Fruit fly (Drosophila melanogaster) whole organism, embryonic: ENCODE results near the gene mldr.

ENCODE experiments used
- Atf3 ChIP-seq: fragments of 200-800 bp; sonication (Bioruptor generic); optimal IDR thresholded peaks from 3 replicates; lab custom pipeline; 2016; ENCODE audit warnings: missing biosample characterization, missing genetic modification characterization
- BtbVII ChIP-seq: fragments of 200-800 bp; sonication (Bioruptor generic); optimal IDR thresholded peaks from 3 replicates; lab custom pipeline; 2017; ENCODE audit warnings: missing biosample characterization, mild to moderate bottlenecking, missing genetic modification characterization
- CG11093 ChIP-seq: fragments of 200-800 bp; sonication (Bioruptor generic); IDR thresholded peaks from 3 replicates; pipeline ENCODE4 v1.3.6; 2022; ENCODE audit warnings: missing biosample characterization, missing genetic modification characterization
- CG11456 ChIP-seq: fragments of 200-800 bp; sonication (Bioruptor generic); IDR thresholded peaks from 3 replicates; pipeline ENCODE4 v1.3.6; 2022; ENCODE audit warnings: missing biosample characterization, missing genetic modification characterization
- CG15479 ChIP-seq: fragments of 200-800 bp; sonication (Bioruptor generic); optimal IDR thresholded peaks from 3 replicates; lab custom pipeline; 2019; ENCODE audit warnings: missing biosample characterization, mild to moderate bottlenecking, missing genetic modification characterization, moderate library complexity
- CG17385 ChIP-seq: fragments of 200-800 bp; sonication (Bioruptor generic); optimal IDR thresholded peaks from 3 replicates; lab custom pipeline; 2018; ENCODE audit warnings: missing biosample characterization, mild to moderate bottlenecking, missing genetic modification characterization
- CG2202 ChIP-seq: fragments of 200-800 bp; sonication (Bioruptor generic); optimal IDR thresholded peaks from 2 replicates; lab custom pipeline; 2018; ENCODE audit warnings: missing biosample characterization, mild to moderate bottlenecking, missing genetic modification characterization
- CG32532 ChIP-seq: fragments of 200-800 bp; sonication (Bioruptor generic); IDR thresholded peaks from 2 replicates; pipeline ENCODE4 v1.3.6; 2022; ENCODE audit warnings: missing biosample characterization, missing genetic modification characterization
- CG32767 ChIP-seq: fragments of 200-800 bp; sonication (Bioruptor generic); IDR thresholded peaks from 2 replicates; pipeline ENCODE4 v1.3.6; 2022; ENCODE audit warnings: missing biosample characterization, missing genetic modification characterization
- CG34224 ChIP-seq: fragments of 200-800 bp; sonication (Bioruptor generic); IDR thresholded peaks from 3 replicates; pipeline ENCODE4 v1.3.6; 2022; ENCODE audit warnings: missing biosample characterization, missing genetic modification characterization; ENCODE audit not compliant: partially characterized antibody
- CG34422 ChIP-seq: fragments of 200-800 bp; sonication (Bioruptor generic); IDR thresholded peaks from 3 replicates; pipeline ENCODE4 v1.3.6; 2022; ENCODE audit warnings: missing biosample characterization, missing genetic modification characterization
- CG4360 ChIP-seq: fragments of 200-800 bp; sonication (Bioruptor generic); IDR thresholded peaks from 2 replicates; pipeline ENCODE4 v1.3.6; 2022; ENCODE audit warnings: missing biosample characterization, missing genetic modification characterization
- CG43689 ChIP-seq: fragments of 200-800 bp; sonication (Bioruptor generic); IDR thresholded peaks from 2 replicates; pipeline ENCODE4 v1.3.6; 2022; ENCODE audit warnings: missing biosample characterization, missing genetic modification characterization
- CG6689 ChIP-seq: fragments of 200-800 bp; sonication (Bioruptor generic); IDR thresholded peaks from 2 replicates; pipeline ENCODE4 v1.3.6; 2022; ENCODE audit warnings: missing biosample characterization, missing genetic modification characterization
- CG6791 ChIP-seq: fragments of 200-800 bp; sonication (Bioruptor generic); IDR thresholded peaks from 3 replicates; pipeline ENCODE4 v1.3.6; 2022; ENCODE audit warnings: missing biosample characterization, missing genetic modification characterization; ENCODE audit not compliant: partially characterized antibody
- CG7786 ChIP-seq: fragments of 200-800 bp; sonication (Bioruptor generic); optimal IDR thresholded peaks from 2 replicates; lab custom pipeline; 2016; ENCODE audit warnings: missing biosample characterization, missing genetic modification characterization
- CG7987 ChIP-seq: fragments of 200-800 bp; sonication (Bioruptor generic); optimal IDR thresholded peaks from 2 replicates; lab custom pipeline; 2018; ENCODE audit warnings: missing biosample characterization, mild to moderate bottlenecking, missing genetic modification characterization, moderate library complexity
- CG9797 ChIP-seq: fragments of 200-800 bp; sonication (Bioruptor generic); optimal IDR thresholded peaks from 3 replicates; lab custom pipeline; 2018; ENCODE audit warnings: missing biosample characterization, mild to moderate bottlenecking, missing genetic modification characterization
- CG9817 ChIP-seq: fragments of 200-800 bp; sonication (Bioruptor generic); optimal IDR thresholded peaks from 2 replicates; lab custom pipeline; 2018; ENCODE audit warnings: missing biosample characterization, mild to moderate bottlenecking, missing genetic modification characterization, moderate library complexity
- Drgx ChIP-seq: fragments of 200-800 bp; sonication (Bioruptor generic); IDR thresholded peaks from 2 replicates; pipeline ENCODE4 v1.3.6; 2022; ENCODE audit warnings: missing biosample characterization, missing genetic modification characterization
- Fer1 ChIP-seq: fragments of 200-800 bp; sonication (Bioruptor generic); optimal IDR thresholded peaks from 2 replicates; lab custom pipeline; 2017; ENCODE audit warnings: missing biosample characterization, mild to moderate bottlenecking, missing genetic modification characterization
- HLH3B ChIP-seq: fragments of 200-800 bp; sonication (Bioruptor generic); IDR thresholded peaks from 2 replicates; pipeline ENCODE4 v1.3.6; 2022; ENCODE audit warnings: missing biosample characterization, missing genetic modification characterization
- Kr ChIP-seq: fragments of 200-800 bp; sonication (Bioruptor generic); optimal IDR thresholded peaks from 2 replicates; lab custom pipeline; 2017; ENCODE audit warnings: missing biosample characterization, mild to moderate bottlenecking, missing genetic modification characterization
- MBD-R2 ChIP-seq: fragments of 200-800 bp; sonication (Bioruptor generic); IDR thresholded peaks from 2 replicates; pipeline ENCODE4 v1.3.6; 2022; ENCODE audit warnings: missing biosample characterization, missing genetic modification characterization
- MESR4 ChIP-seq: fragments of 200-800 bp; sonication (Bioruptor generic); optimal IDR thresholded peaks from 2 replicates; lab custom pipeline; 2018; ENCODE audit warnings: missing biosample characterization, mild to moderate bottlenecking, missing genetic modification characterization, moderate library complexity
- MTF-1 ChIP-seq: fragments of 200-800 bp; sonication (Bioruptor generic); optimal IDR thresholded peaks from 2 replicates; lab custom pipeline; 2018; ENCODE audit warnings: missing biosample characterization, mild to moderate bottlenecking, missing genetic modification characterization, borderline replicate concordance
- Med ChIP-seq: fragments of 200-800 bp; sonication (Bioruptor generic); peaks from one replicate; lab custom pipeline; 2016; ENCODE audit warnings: missing biosample characterization, missing genetic modification characterization, mild to moderate bottlenecking, inconsistent platforms, moderate library complexity
- Vsx1 ChIP-seq: fragments of 200-800 bp; sonication (Bioruptor generic); optimal IDR thresholded peaks from 2 replicates; lab custom pipeline; 2017; ENCODE audit warnings: missing biosample characterization, mild to moderate bottlenecking, missing genetic modification characterization, missing genetic modification reagents
- YL-1 ChIP-seq: fragments of 200-800 bp; sonication (Bioruptor generic); optimal IDR thresholded peaks from 3 replicates; lab custom pipeline; 2017; ENCODE audit warnings: missing biosample characterization, mild to moderate bottlenecking, missing genetic modification characterization
- abd-A ChIP-seq: fragments of 200-800 bp; sonication (Bioruptor generic); optimal IDR thresholded peaks from 3 replicates; lab custom pipeline; 2019; ENCODE audit warnings: missing biosample characterization, mild to moderate bottlenecking, missing genetic modification characterization, moderate library complexity
- bbx ChIP-seq: fragments of 200-800 bp; sonication (Bioruptor generic); IDR thresholded peaks from 2 replicates; pipeline ENCODE4 v1.3.6; 2022; ENCODE audit warnings: missing biosample characterization, missing genetic modification characterization; ENCODE audit not compliant: partially characterized antibody
- bigmax ChIP-seq: fragments of 200-800 bp; sonication (Bioruptor generic); optimal IDR thresholded peaks from 2 replicates; lab custom pipeline; 2018; ENCODE audit warnings: missing biosample characterization, mild to moderate bottlenecking, missing genetic modification characterization
- cg ChIP-seq: fragments of 200-800 bp; sonication (Bioruptor generic); optimal IDR thresholded peaks from 3 replicates; lab custom pipeline; 2019; ENCODE audit warnings: missing biosample characterization, mild to moderate bottlenecking, missing genetic modification characterization, moderate library complexity
- chinmo ChIP-seq: fragments of 200-800 bp; sonication (Bioruptor generic); IDR thresholded peaks from 4 replicates; pipeline ENCODE4 v1.3.6; 2022; ENCODE audit warnings: missing biosample characterization, missing genetic modification characterization; ENCODE audit not compliant: partially characterized antibody
- corto ChIP-seq: fragments of 200-800 bp; sonication (Bioruptor generic); optimal IDR thresholded peaks from 2 replicates; lab custom pipeline; 2016; ENCODE audit warnings: missing biosample characterization, mild to moderate bottlenecking, missing genetic modification characterization, moderate library complexity
- crol ChIP-seq: fragments of 200-800 bp; sonication (Bioruptor generic); IDR thresholded peaks from 2 replicates; pipeline ENCODE4 v1.3.6; 2022; ENCODE audit warnings: missing biosample characterization, missing genetic modification characterization
- ems ChIP-seq: fragments of 200-800 bp; sonication (Bioruptor generic); optimal IDR thresholded peaks from 3 replicates; lab custom pipeline; 2016; ENCODE audit warnings: missing biosample characterization, missing genetic modification characterization
- ftz-f1 ChIP-seq: fragments of 200-800 bp; sonication (Bioruptor generic); optimal IDR thresholded peaks from 2 replicates; lab custom pipeline; 2016; ENCODE audit warnings: missing biosample characterization, missing genetic modification characterization
- ham ChIP-seq: fragments of 200-800 bp; sonication (Bioruptor generic); IDR thresholded peaks from 2 replicates; pipeline ENCODE4 v1.3.6; 2022; ENCODE audit warnings: missing biosample characterization, missing genetic modification characterization
- ken ChIP-seq: fragments of 200-800 bp; sonication (Bioruptor generic); IDR thresholded peaks from 3 replicates; pipeline ENCODE4 v1.3.6; 2022; ENCODE audit warnings: missing biosample characterization, missing genetic modification characterization
- knrl ChIP-seq: fragments of 200-800 bp; sonication (Bioruptor generic); IDR thresholded peaks from 3 replicates; pipeline ENCODE4 v1.3.6; 2022; ENCODE audit warnings: missing biosample characterization, missing genetic modification characterization; ENCODE audit not compliant: partially characterized antibody
- lilli ChIP-seq: fragments of 200-800 bp; sonication (Bioruptor generic); optimal IDR thresholded peaks from 3 replicates; lab custom pipeline; 2016; ENCODE audit warnings: missing biosample characterization, missing genetic modification characterization
- nerfin-1 ChIP-seq: fragments of 200-800 bp; sonication (Bioruptor generic); optimal IDR thresholded peaks from 3 replicates; lab custom pipeline; 2019; ENCODE audit warnings: missing biosample characterization, mild to moderate bottlenecking, missing genetic modification characterization, moderate library complexity
- pzg ChIP-seq: fragments of 200-800 bp; sonication (Bioruptor generic); optimal IDR thresholded peaks from 3 replicates; lab custom pipeline; 2018; ENCODE audit warnings: missing biosample characterization, mild to moderate bottlenecking, missing genetic modification characterization, moderate library complexity
- row ChIP-seq: fragments of 200-800 bp; sonication (Bioruptor generic); IDR thresholded peaks from 3 replicates; pipeline ENCODE4 v1.3.6; 2022; ENCODE audit warnings: missing biosample characterization, missing genetic modification characterization
- sna ChIP-seq: fragments of 200-800 bp; sonication (Bioruptor generic); IDR thresholded peaks from 2 replicates; pipeline ENCODE4 v1.3.6; 2022; ENCODE audit warnings: missing biosample characterization, missing genetic modification characterization; ENCODE audit not compliant: partially characterized antibody
- unc-4 ChIP-seq: fragments of 200-800 bp; sonication (Bioruptor generic); IDR thresholded peaks from 2 replicates; pipeline ENCODE4 v1.3.6; 2022; ENCODE audit warnings: missing biosample characterization, missing genetic modification characterization; ENCODE audit not compliant: partially characterized antibody
- vvl ChIP-seq: fragments of 200-800 bp; sonication (Bioruptor generic); IDR thresholded peaks from 2 replicates; pipeline ENCODE4 v1.3.6; 2022; ENCODE audit warnings: missing biosample characterization, missing genetic modification characterization

The mldr gene

DNA sequence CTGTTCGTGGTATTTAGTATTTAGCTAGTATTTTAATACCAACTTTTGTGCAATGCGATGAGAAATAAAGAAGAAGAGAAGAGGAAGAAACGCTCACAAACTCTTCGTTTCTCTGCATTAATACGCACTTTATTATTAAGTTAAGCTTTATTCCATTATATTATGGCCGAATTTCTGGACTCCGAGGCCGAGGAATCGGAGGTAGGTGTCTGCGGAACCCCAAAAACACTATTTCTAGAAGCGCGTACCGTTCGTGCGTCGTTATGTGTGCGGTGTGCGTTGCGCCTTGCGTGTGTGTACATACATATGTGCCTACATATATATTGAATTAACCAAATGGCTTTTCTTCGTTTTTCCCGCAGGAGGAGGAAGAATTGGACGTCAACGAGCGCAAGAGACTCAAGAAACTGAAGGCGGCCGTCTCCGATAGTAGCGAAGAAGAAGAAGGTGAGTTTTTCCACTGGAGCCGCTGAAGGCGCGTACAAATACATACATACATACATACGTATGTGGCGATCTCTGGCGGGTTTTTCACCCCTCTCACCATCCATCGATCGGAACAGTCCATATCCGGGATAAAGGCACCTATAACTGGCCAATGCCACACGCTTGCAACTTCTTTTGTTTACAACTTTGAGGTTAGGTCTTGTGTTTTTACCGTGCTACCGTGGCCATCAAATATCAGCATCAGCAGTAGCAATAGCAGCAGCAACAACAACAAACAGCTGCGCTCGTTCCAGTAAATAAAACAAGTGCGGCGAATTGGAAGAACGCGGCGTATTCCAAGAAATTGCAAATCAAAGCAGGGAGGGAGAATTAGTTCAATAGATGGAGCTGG lies 23.1 kb upstream of the mldr start, which contains the start of gene Spt6:
Gene Spt6, plus strand, starts transcription at position 53 of the 838 bp plus-strand sequence.
- TF ChIP-seq MESR4 (peak; percentile 91), crol (GFP tag; lab: Robert Waterston, UW) (peak; percentile 69), Atf3 (GFP tag; lab: Kevin White, UChicago) (no peak), CG11456 (GFP tag; lab: Robert Waterston, UW) (no peak), Vsx1 (GFP tag; lab: Kevin White, UChicago) (no peak), chinmo (0 out of 4 replicates have a peak, but pooled peaks have one; percentile 68), CG34422 (peak; percentile 40; the same call in 1 of the 3 replicates), nerfin-1 (tag; lab: Kevin White, UChicago) (peak; percentile 51), CG11093 (0 out of 3 replicates have a peak, but pooled peaks have one; percentile 4), CG34224 (GFP tag; lab: Robert Waterston, UW) (no peak), sna (0 out of 2 replicates have a peak, but pooled peaks have one; percentile 21), ham (no peak), CG15479 (GFP tag; lab: Kevin White, UChicago) (peak; percentile 67), Kr (GFP tag; lab: Kevin White, UChicago) (no peak), CG2202 (tag; lab: Kevin White, UChicago) (no peak), CG6689 (GFP tag; lab: Robert Waterston, UW) (no peak), cg (GFP tag; lab: Kevin White, UChicago) (peak; percentile 59), bigmax (GFP tag; lab: Kevin White, UChicago) (peak; percentile 95), corto (GFP tag; lab: Kevin White, UChicago) (peak; percentile 12), YL-1 (peak; percentile 70), CG17385 (peak; percentile 96), unc-4 (GFP tag; lab: Robert Waterston, UW) (no peak), CG4360 (GFP tag; lab: Robert Waterston, UW) (peak; percentile 78), ken (no peak), CG32767 (GFP tag; lab: Robert Waterston, UW) (peak; percentile 41)
- TF ChIP-seq, all 482 proteins: peak for 15

DNA sequence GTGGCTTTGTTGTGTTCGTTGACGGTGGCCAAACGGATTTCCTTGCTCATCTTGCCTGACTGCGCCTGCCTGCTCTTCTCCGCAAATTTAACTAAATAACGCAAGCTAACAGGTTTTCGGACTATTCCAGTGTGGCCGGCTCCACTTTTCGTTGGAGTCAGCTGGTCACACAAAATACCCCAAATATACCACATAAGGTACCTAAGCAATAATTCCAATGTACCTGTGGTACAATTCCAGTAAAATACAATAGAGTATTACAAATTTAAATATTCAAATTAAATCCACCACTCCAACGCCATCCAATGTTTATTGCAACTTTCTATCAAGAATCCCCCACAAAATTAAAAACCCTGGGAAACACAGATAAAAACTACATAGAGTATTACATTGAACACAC lies 14.5 kb upstream of the mldr start, which contains the start of gene CG3566:
Gene CG3566, minus strand, starts transcription at position 135 of the 400 bp plus-strand sequence.
- peak; percentile 63 for TF ChIP-seq CG9797 (GFP tag; lab: Kevin White, UChicago)
- no peak for TF ChIP-seq ftz-f1 (GFP tag; lab: Kevin White, UChicago)
- peak; percentile 6 for TF ChIP-seq Fer1 (GFP tag; lab: Kevin White, UChicago)
- 0 out of 3 replicates have a peak, but pooled peaks have one; percentile 48 for TF ChIP-seq CG6791 (GFP tag; lab: Robert Waterston, UW)
- 0 out of 3 replicates have a peak, but pooled peaks have one; percentile 12 for TF ChIP-seq knrl
- TF ChIP-seq MBD-R2 (GFP tag; lab: Robert Waterston, UW): peak; percentile 82
- peak; percentile 11 for TF ChIP-seq CG7987
- peak; percentile 11 for TF ChIP-seq ems (GFP tag; lab: Kevin White, UChicago)
- no peak for TF ChIP-seq CG32532 (GFP tag; lab: Robert Waterston, UW)
- TF ChIP-seq bbx (GFP tag; lab: Robert Waterston, UW): 0 out of 2 replicates have a peak, but pooled peaks have one; percentile 16
- no peak for TF ChIP-seq BtbVII (GFP tag; lab: Kevin White, UChicago)
- TF ChIP-seq CG7786: no peak
- TF ChIP-seq HLH3B (GFP tag; lab: Robert Waterston, UW): no peak
- no peak for TF ChIP-seq MTF-1
- no peak for TF ChIP-seq Drgx
- peak; percentile 59 for TF ChIP-seq pzg (GFP tag; lab: Kevin White, UChicago)
- no peak for TF ChIP-seq CG9817
- peak; percentile 51 for TF ChIP-seq Med
- peak; percentile 33; the same call in 1 of the 2 replicates for TF ChIP-seq vvl (GFP tag; lab: Robert Waterston, UW)
- TF ChIP-seq CG43689: no peak
- TF ChIP-seq MESR4: peak; percentile 55
- peak; percentile 43 for TF ChIP-seq lilli
- peak; percentile 90 for TF ChIP-seq row (GFP tag; lab: Robert Waterston, UW)
- TF ChIP-seq abd-A (tag; lab: Kevin White, UChicago): no peak
